Worm (Caenorhabditis elegans) whole organism, dauer: ENCODE data around the gene C17G10.13.
"Not testable (repeated sequence)": the region's sequence is repeated elsewhere in the genome, so short reads cannot be mapped to it uniquely, and the experiment has no call there.

ENCODE experiments used
- unc-62 ChIP-seq: sonication (generic microtip); optimal IDR thresholded peaks from 2 replicates; lab custom pipeline; 2017; ENCODE audit warnings: missing biosample characterization, missing genetic modification reagents, missing genetic modification characterization

C17G10.13 gene

ce11 chrII:5554788-5555187, 34.8 kb downstream of the C17G10.13 start:
- no peak for TF ChIP-seq unc-62 (GFP tag; lab: Kevin White, UChicago)

ce11 chrII:5554317-5554716, 35.3 kb downstream of the C17G10.13 start, which contains the start of gene ins-12:
TSS of gene ins-12 (plus strand) at chrII:5554617.
- TF ChIP-seq unc-62 (GFP tag; lab: Kevin White, UChicago) = no peak

ce11 chrII:5553531-5553930, 36.1 kb downstream of the C17G10.13 start:
- no peak for TF ChIP-seq unc-62 (GFP tag; lab: Kevin White, UChicago)

ce11 chrII:5551517-5551916, 38.1 kb downstream of the C17G10.13 start, which contains the start of gene C17C3.5:
TSS of gene C17C3.5 (plus strand) at chrII:5551817.
- no peak for TF ChIP-seq unc-62 (GFP tag; lab: Kevin White, UChicago)

- no peak for TF ChIP-seq unc-62 (GFP tag; lab: Kevin White, UChicago)
These were observed 39.8 kb downstream of the C17G10.13 start, which contains the start of gene C17C3.6 for ce11 chrII:5549746-5550145. TSS of gene C17C3.6 (plus strand) at chrII:5550046.

ce11 chrII:5547442-5547894, 42.1 kb downstream of the C17G10.13 start, which contains the start of gene acdh-2:
TSS of gene acdh-2 (minus strand) at chrII:5547492.
- no peak for TF ChIP-seq unc-62 (GFP tag; lab: Kevin White, UChicago)

- no peak for TF ChIP-seq unc-62 (GFP tag; lab: Kevin White, UChicago)
These were observed 44.8 kb downstream of the C17G10.13 start, which contains the start of gene ins-13 for ce11 chrII:5544764-5545163. TSS of gene ins-13 (minus strand) at chrII:5544864.

ce11 chrII:5544145-5544515, 45.5 kb downstream of the C17G10.13 start:
- no peak for TF ChIP-seq unc-62 (GFP tag; lab: Kevin White, UChicago)

ce11 chrII:5543476-5544144, 46.0 kb downstream of the C17G10.13 start:
- peak; percentile 12 for TF ChIP-seq unc-62 (GFP tag; lab: Kevin White, UChicago)

- TF ChIP-seq unc-62 (GFP tag; lab: Kevin White, UChicago) = no peak
These were observed 47.9 kb downstream of the C17G10.13 start, which contains the start of gene C17C3.24 for ce11 chrII:5541685-5542084. TSS of gene C17C3.24 (minus strand) at chrII:5541785.

ce11 chrII:5540113-5540512, 49.5 kb downstream of the C17G10.13 start, which contains the start of gene hlh-27:
TSS of gene hlh-27 (minus strand) at chrII:5540213.
- TF ChIP-seq unc-62 (GFP tag; lab: Kevin White, UChicago) = not testable (repeated sequence)
